Fruit fly (Drosophila melanogaster): Measurements from ENCODE around the gene GILT1.

Gene GILT1

dm6 chr3R:13403032-13403459 lies 1.4 kb upstream of the GILT1 start, which contains the start of gene Dpm3 (continued):
- TF ChIP-seq HLH4C (GFP tag; IDR thresholded peaks at IDR 0.05; ENCODE audit: partially characterized antibody) (peak; percentile 92), CG7839 (tag; optimal IDR thresholded peaks at IDR 0.05) (peak; percentile 5), CG17359 (tag; optimal IDR thresholded peaks at IDR 0.05) (no peak), mam (GFP tag; optimal IDR thresholded peaks at IDR 0.05) (peak; percentile 56), CG2129 (GFP tag; IDR thresholded peaks at IDR 0.05; ENCODE audit: partially characterized antibody) (peak; percentile 82), Elba2 (GFP tag; optimal IDR thresholded peaks at IDR 0.05) (peak; percentile 100), Abd-B (GFP tag; optimal IDR thresholded peaks at IDR 0.05) (peak; percentile 85), MESR4 (GFP tag; optimal IDR thresholded peaks at IDR 0.05) (peak; percentile 27), repo (GFP tag; optimal IDR thresholded peaks at IDR 0.05) (peak; percentile 19), CG42726 (GFP tag; IDR thresholded peaks at IDR 0.05; ENCODE audit: partially characterized antibody) (peak; percentile 84), phol (tag; optimal IDR thresholded peaks at IDR 0.05) (peak; percentile 70), slp2 (GFP tag; optimal IDR thresholded peaks at IDR 0.05) (peak; percentile 22), CG12391 (tag; optimal IDR thresholded peaks at IDR 0.05) (peak; percentile 58), Dref (GFP tag; IDR thresholded peaks at IDR 0.05) (peak; percentile 99), ham (GFP tag; IDR thresholded peaks at IDR 0.05) (no peak), sna (GFP tag; IDR thresholded peaks at IDR 0.05; ENCODE audit: partially characterized antibody) (peak; percentile 95), CG11504 (tag; optimal IDR thresholded peaks at IDR 0.05) (peak; percentile 63), kay (GFP tag; optimal IDR thresholded peaks at IDR 0.05) (peak; percentile 50), gsb-n (tag; optimal IDR thresholded peaks at IDR 0.05) (peak; percentile 54), CG13287 (GFP tag; IDR thresholded peaks at IDR 0.05; ENCODE audit: partially characterized antibody) (peak; percentile 97), HmgZ (tag; optimal IDR thresholded peaks at IDR 0.05) (peak; percentile 77), Jarid2 (GFP tag; optimal IDR thresholded peaks at IDR 0.05) (no peak), CG14667 (GFP tag; IDR thresholded peaks at IDR 0.05) (no peak), Trl (optimal IDR thresholded peaks at IDR 0.05) (peak in 1 of 2 experiments; percentile 8), Trl (GFP tag; optimal IDR thresholded peaks at IDR 0.05) (peak; percentile 41), hb (GFP tag; IDR thresholded peaks at IDR 0.05; ENCODE audit: partially characterized antibody) (peak; percentile 88), CG17186 (GFP tag; optimal IDR thresholded peaks at IDR 0.05) (peak; percentile 10), Spps (tag; optimal IDR thresholded peaks at IDR 0.05) (peak; percentile 7), Bgb (GFP tag; IDR thresholded peaks at IDR 0.05; ENCODE audit: partially characterized antibody) (peak; percentile 92), CHES-1-like (GFP tag; optimal IDR thresholded peaks at IDR 0.05) (peak; percentile 68), CG9215 (GFP tag; IDR thresholded peaks at IDR 0.05) (no peak; the same call in 1 of the 2 replicates), odd (GFP tag; optimal IDR thresholded peaks at IDR 0.05) (no peak), pzg (GFP tag; optimal IDR thresholded peaks at IDR 0.05) (peak; percentile 96), Nf-YC (tag; optimal IDR thresholded peaks at IDR 0.05) (no peak), zen (tag; optimal IDR thresholded peaks at IDR 0.05) (peak; percentile 68), stwl (tag; optimal IDR thresholded peaks at IDR 0.05) (peak; percentile 96), CG18262 (tag; optimal IDR thresholded peaks at IDR 0.05) (peak; percentile 9), crp (GFP tag; optimal IDR thresholded peaks at IDR 0.05) (peak in 1 of 2 experiments; percentile 18), Bdp1 (GFP tag; optimal IDR thresholded peaks at IDR 0.05) (peak; percentile 39), Nf-YB (GFP tag; optimal IDR thresholded peaks at IDR 0.05) (peak; percentile 3), CG12071 (GFP tag; optimal IDR thresholded peaks at IDR 0.05) (no peak), Hand (GFP tag; optimal IDR thresholded peaks at IDR 0.05) (no peak), nerfin-1 (tag; optimal IDR thresholded peaks at IDR 0.05) (peak; percentile 20), zfh1 (GFP tag; IDR thresholded peaks at IDR 0.05) (0 out of 3 replicates have a peak, but pooled peaks have one; percentile 39), Dek (tag; optimal IDR thresholded peaks at IDR 0.05) (peak; percentile 40), Hmr (GFP tag; optimal IDR thresholded peaks at IDR 0.05) (peak; percentile 76), CG17912 (GFP tag; optimal IDR thresholded peaks at IDR 0.05) (peak; percentile 51), knrl (GFP tag; IDR thresholded peaks at IDR 0.05; ENCODE audit: partially characterized antibody) (peak; percentile 94), E2f2 (GFP tag; IDR thresholded peaks at IDR 0.05) (peak; percentile 96)
